Fruit fly (Drosophila melanogaster) whole organism, embryonic: ENCODE measurements around the gene rempA.

ENCODE experiments used
- ATbp ChIP-seq: fragments of 200-800 bp; sonication (Bioruptor generic); optimal IDR thresholded peaks from 2 replicates; lab custom pipeline; 2017; ENCODE audit warnings: missing biosample characterization, mild to moderate bottlenecking, missing genetic modification characterization, missing genetic modification reagents
- Atf-2 ChIP-seq: fragments of 200-800 bp; sonication (Bioruptor generic); optimal IDR thresholded peaks from 2 replicates; lab custom pipeline; 2016; ENCODE audit warnings: missing biosample characterization, missing genetic modification characterization
- Bgb ChIP-seq: fragments of 200-800 bp; sonication (Bioruptor generic); IDR thresholded peaks from 2 replicates; pipeline ENCODE4 v1.3.6; 2022; ENCODE audit warnings: missing biosample characterization, missing genetic modification characterization; ENCODE audit not compliant: partially characterized antibody
- CG11723 ChIP-seq: fragments of 200-800 bp; sonication (Bioruptor generic); optimal IDR thresholded peaks from 2 replicates; lab custom pipeline; 2017; ENCODE audit warnings: missing biosample characterization, mild to moderate bottlenecking, missing genetic modification characterization
- CG13775 ChIP-seq: fragments of 200-800 bp; sonication (Bioruptor generic); optimal IDR thresholded peaks from 3 replicates; lab custom pipeline; 2017; ENCODE audit warnings: missing biosample characterization, mild to moderate bottlenecking, missing genetic modification characterization
- CG15011 ChIP-seq: fragments of 200-800 bp; sonication (Bioruptor generic); optimal IDR thresholded peaks from 3 replicates; lab custom pipeline; 2018; ENCODE audit warnings: missing biosample characterization, mild to moderate bottlenecking, missing genetic modification characterization
- CG1647 ChIP-seq: fragments of 200-800 bp; sonication (Bioruptor generic); optimal IDR thresholded peaks from 3 replicates; lab custom pipeline; 2016; ENCODE audit warnings: missing biosample characterization, missing genetic modification characterization
- CG16863 ChIP-seq: fragments of 200-800 bp; sonication (Bioruptor generic); optimal IDR thresholded peaks from 3 replicates; lab custom pipeline; 2016; ENCODE audit warnings: missing biosample characterization, missing genetic modification characterization
- CG17359 ChIP-seq: fragments of 200-800 bp; sonication (Bioruptor generic); optimal IDR thresholded peaks from 3 replicates; lab custom pipeline; 2018; ENCODE audit warnings: missing biosample characterization, mild to moderate bottlenecking, missing genetic modification characterization, moderate library complexity
- CG17829 ChIP-seq: fragments of 200-800 bp; optimal IDR thresholded peaks from 2 replicates; lab custom pipeline; 2019; ENCODE audit warnings: missing biosample characterization, mild to moderate bottlenecking, missing genetic modification characterization, moderate library complexity
- CG30020 ChIP-seq: fragments of 200-800 bp; optimal IDR thresholded peaks from 2 replicates; lab custom pipeline; 2019; ENCODE audit warnings: missing biosample characterization, mild to moderate bottlenecking, missing genetic modification characterization, moderate library complexity
- CG3163 ChIP-seq: fragments of 200-800 bp; sonication (Bioruptor generic); optimal IDR thresholded peaks from 3 replicates; lab custom pipeline; 2016; ENCODE audit warnings: missing biosample characterization, missing genetic modification characterization
- CG3838 ChIP-seq: fragments of 200-800 bp; sonication (Bioruptor generic); optimal IDR thresholded peaks from 3 replicates; lab custom pipeline; 2016; ENCODE audit warnings: missing biosample characterization, missing genetic modification characterization
- CG4617 ChIP-seq: fragments of 200-800 bp; sonication (Bioruptor generic); optimal IDR thresholded peaks from 3 replicates; lab custom pipeline; 2016; ENCODE audit warnings: missing biosample characterization, missing genetic modification characterization, borderline replicate concordance
- CG4730 ChIP-seq: fragments of 200-800 bp; sonication (Bioruptor generic); IDR thresholded peaks from 2 replicates; pipeline ENCODE4 v1.3.6; 2022; ENCODE audit warnings: missing biosample characterization, missing genetic modification characterization
- CG6272 ChIP-seq: fragments of 200-800 bp; sonication (Bioruptor generic); IDR thresholded peaks from 2 replicates; pipeline ENCODE4 v1.3.6; 2022; ENCODE audit warnings: missing biosample characterization, missing genetic modification characterization
- CG6654 ChIP-seq: fragments of 200-800 bp; sonication (Bioruptor generic); optimal IDR thresholded peaks from 2 replicates; lab custom pipeline; 2017; ENCODE audit warnings: missing biosample characterization, mild to moderate bottlenecking, missing genetic modification characterization
- CG7271 ChIP-seq: fragments of 200-800 bp; sonication (Bioruptor generic); optimal IDR thresholded peaks from 2 replicates; lab custom pipeline; 2018; ENCODE audit warnings: missing biosample characterization, mild to moderate bottlenecking, missing genetic modification characterization, moderate library complexity
- CG8359 ChIP-seq: fragments of 200-800 bp; sonication (Bioruptor generic); optimal IDR thresholded peaks from 2 replicates; lab custom pipeline; 2017; ENCODE audit warnings: missing biosample characterization, mild to moderate bottlenecking, missing genetic modification characterization, borderline replicate concordance
- CG9215 ChIP-seq: fragments of 200-800 bp; sonication (Bioruptor generic); IDR thresholded peaks from 2 replicates; pipeline ENCODE4 v1.3.6; 2022; ENCODE audit warnings: missing biosample characterization, missing genetic modification characterization
- CTCF ChIP-seq: fragments of 200-800 bp; sonication (Bioruptor generic); optimal IDR thresholded peaks from 2 replicates; lab custom pipeline; 2017; ENCODE audit warnings: missing biosample characterization, mild to moderate bottlenecking, missing genetic modification characterization, moderate library complexity
- CkIIα-i1 ChIP-seq: fragments of 200-800 bp; sonication (Bioruptor generic); IDR thresholded peaks from 2 replicates; pipeline ENCODE4 v1.3.6; 2022; ENCODE audit warnings: missing biosample characterization, missing genetic modification characterization
- Lhr ChIP-seq: fragments of 200-800 bp; sonication (Bioruptor generic); optimal IDR thresholded peaks from 3 replicates; lab custom pipeline; 2017; ENCODE audit warnings: mild to moderate bottlenecking, missing biosample characterization, missing genetic modification reagents, missing genetic modification characterization
- MESR4 ChIP-seq: fragments of 200-800 bp; sonication (Bioruptor generic); optimal IDR thresholded peaks from 2 replicates; lab custom pipeline; 2018; ENCODE audit warnings: missing biosample characterization, mild to moderate bottlenecking, missing genetic modification characterization, moderate library complexity
- Meics ChIP-seq: fragments of 200-800 bp; sonication (Bioruptor generic); optimal IDR thresholded peaks from 2 replicates; lab custom pipeline; 2017; ENCODE audit warnings: missing biosample characterization, mild to moderate bottlenecking, missing genetic modification characterization
- NC2α ChIP-seq: fragments of 200-800 bp; sonication (Bioruptor generic); optimal IDR thresholded peaks from 2 replicates; lab custom pipeline; 2016; ENCODE audit warnings: missing biosample characterization, missing genetic modification characterization
- Oaz ChIP-seq: fragments of 200-800 bp; sonication (Bioruptor generic); IDR thresholded peaks from 2 replicates; pipeline ENCODE4 v1.3.6; 2022; ENCODE audit warnings: missing biosample characterization, missing genetic modification characterization
- Oli ChIP-seq: fragments of 200-800 bp; sonication (Bioruptor generic); optimal IDR thresholded peaks from 2 replicates; lab custom pipeline; 2018; ENCODE audit warnings: missing biosample characterization, mild to moderate bottlenecking, missing genetic modification characterization, moderate library complexity
- Trl ChIP-seq, 3 experiments: fragments of >200 bp in 2 of 3; fragments of 200-800 bp in 1 of 3; sonication (Bioruptor generic) in 1 of 3; optimal IDR thresholded peaks; 2 replicates in 1 of 3; 3 replicates in 2 of 3; lab custom pipeline; 2016 to 2017; ENCODE audit warnings: missing biosample characterization in 1 of 3, missing genetic modification characterization in 1 of 3
- Usf ChIP-seq: fragments of 200-800 bp; sonication (Bioruptor generic); optimal IDR thresholded peaks from 2 replicates; lab custom pipeline; 2017; ENCODE audit warnings: missing genotype, missing biosample characterization, missing genetic modification characterization
- Vsx1 ChIP-seq: fragments of 200-800 bp; sonication (Bioruptor generic); optimal IDR thresholded peaks from 2 replicates; lab custom pipeline; 2017; ENCODE audit warnings: missing biosample characterization, mild to moderate bottlenecking, missing genetic modification characterization, missing genetic modification reagents
- ab ChIP-seq: fragments of 200-800 bp; sonication (Bioruptor generic); optimal IDR thresholded peaks from 2 replicates; lab custom pipeline; 2016; ENCODE audit warnings: missing biosample characterization, missing genetic modification characterization
- al ChIP-seq: fragments of 200-800 bp; sonication (Bioruptor generic); IDR thresholded peaks from 2 replicates; pipeline ENCODE4 v1.3.6; 2022; ENCODE audit warnings: missing biosample characterization, missing genetic modification characterization
- ash1 ChIP-seq: fragments of 200-800 bp; sonication (Bioruptor generic); optimal IDR thresholded peaks from 2 replicates; lab custom pipeline; 2018; ENCODE audit warnings: missing biosample characterization, mild to moderate bottlenecking, missing genetic modification characterization
- dimm ChIP-seq: fragments of 200-800 bp; sonication (Bioruptor generic); IDR thresholded peaks from 2 replicates; pipeline ENCODE4 v1.3.6; 2022; ENCODE audit warnings: missing biosample characterization, missing genetic modification characterization
- gce ChIP-seq: fragments of 200-800 bp; sonication (Bioruptor generic); IDR thresholded peaks from 3 replicates; pipeline ENCODE4 v1.3.6; 2022; ENCODE audit warnings: missing biosample characterization, missing genetic modification characterization
- gcm2 ChIP-seq: fragments of 200-800 bp; sonication (Bioruptor generic); optimal IDR thresholded peaks from 2 replicates; lab custom pipeline; 2016; ENCODE audit warnings: missing biosample characterization, missing genetic modification characterization
- gem ChIP-seq: fragments of 200-800 bp; sonication (Bioruptor generic); optimal IDR thresholded peaks from 2 replicates; lab custom pipeline; 2019; ENCODE audit warnings: missing biosample characterization, mild to moderate bottlenecking, missing genetic modification characterization, moderate library complexity
- grn ChIP-seq: fragments of 200-800 bp; sonication (Bioruptor generic); optimal IDR thresholded peaks from 3 replicates; lab custom pipeline; 2017; ENCODE audit warnings: missing biosample characterization, missing genetic modification characterization
- lbe ChIP-seq: fragments of 200-800 bp; sonication (Bioruptor generic); optimal IDR thresholded peaks from 2 replicates; lab custom pipeline; 2016; ENCODE audit warnings: missing biosample characterization, mild to moderate bottlenecking, missing genetic modification characterization
- odd ChIP-seq: fragments of 200-800 bp; sonication (Bioruptor generic); optimal IDR thresholded peaks from 2 replicates; lab custom pipeline; 2017; ENCODE audit warnings: missing biosample characterization, mild to moderate bottlenecking, missing genetic modification characterization
- otp ChIP-seq: fragments of 200-800 bp; sonication (Bioruptor generic); IDR thresholded peaks from 3 replicates; pipeline ENCODE4, ENCODE4 v1.3.6; 2022; ENCODE audit warnings: missing biosample characterization, missing genetic modification characterization
- pita ChIP-seq: fragments of 200-800 bp; sonication (Bioruptor generic); optimal IDR thresholded peaks from 2 replicates; lab custom pipeline; 2017; ENCODE audit warnings: missing biosample characterization, mild to moderate bottlenecking, missing genetic modification characterization
- pzg ChIP-seq: fragments of 200-800 bp; sonication (Bioruptor generic); optimal IDR thresholded peaks from 3 replicates; lab custom pipeline; 2018; ENCODE audit warnings: missing biosample characterization, mild to moderate bottlenecking, missing genetic modification characterization, moderate library complexity
- ranshi ChIP-seq: fragments of 200-800 bp; sonication (Bioruptor generic); IDR thresholded peaks from 2 replicates; pipeline ENCODE4 v1.3.6; 2022; ENCODE audit warnings: missing biosample characterization, missing genetic modification characterization
- sima ChIP-seq: fragments of 200-800 bp; sonication (Bioruptor generic); optimal IDR thresholded peaks from 2 replicates; lab custom pipeline; 2016; ENCODE audit warnings: missing biosample characterization, missing genetic modification characterization
- sqz ChIP-seq: fragments of 200-800 bp; sonication (Bioruptor generic); optimal IDR thresholded peaks from 3 replicates; lab custom pipeline; 2018; ENCODE audit warnings: missing biosample characterization, mild to moderate bottlenecking, missing genetic modification characterization
- tgo ChIP-seq: fragments of 200-800 bp; sonication (Bioruptor generic); IDR thresholded peaks from 3 replicates; pipeline ENCODE4 v1.3.6; 2022; ENCODE audit warnings: missing biosample characterization, missing genetic modification characterization
- tna ChIP-seq: fragments of 200-800 bp; sonication (Bioruptor generic); IDR thresholded peaks from 2 replicates; pipeline ENCODE4 v1.3.6; 2022; ENCODE audit warnings: missing biosample characterization, missing genetic modification characterization; ENCODE audit not compliant: partially characterized antibody
- zen ChIP-seq: fragments of 200-800 bp; sonication (Bioruptor generic); optimal IDR thresholded peaks from 3 replicates; lab custom pipeline; 2018; ENCODE audit warnings: missing biosample characterization, mild to moderate bottlenecking, missing genetic modification characterization, moderate library complexity

Gene rempA

dm6 chr2L:521940-522632 lies 38.0 kb downstream of the rempA start (continued):
- TF ChIP-seq pzg (GFP tag; lab: Kevin White, UChicago) (no peak), CG3838 (GFP tag; lab: Kevin White, UChicago) (no peak), CG6654 (GFP tag; lab: Kevin White, UChicago) (peak; percentile 66), Atf-2 (GFP tag; lab: Kevin White, UChicago) (peak; percentile 34), CG11723 (GFP tag; lab: Kevin White, UChicago) (peak; percentile 33), Oaz (peak; percentile 65), sqz (GFP tag; lab: Kevin White, UChicago) (no peak), tna (GFP tag; lab: Robert Waterston, UW) (no peak), CG4730 (peak; percentile 80), gcm2 (GFP tag; lab: Kevin White, UChicago) (no peak), CG30020 (no peak), gce (GFP tag; lab: Robert Waterston, UW) (peak; percentile 78; the same call in 2 of the 3 replicates), MESR4 (GFP tag; lab: Kevin White, UChicago) (no peak), al (GFP tag; lab: Robert Waterston, UW) (no peak), CG1647 (peak; percentile 61), pita (no peak), CTCF (GFP tag; lab: Kevin White, UChicago) (peak; percentile 42), Bgb (no peak), dimm (GFP tag; lab: Robert Waterston, UW) (peak; percentile 77), CG8359 (GFP tag; lab: Kevin White, UChicago) (peak; percentile 65), ash1 (peak; percentile 24), NC2α (GFP tag; lab: Kevin White, UChicago) (no peak), tgo (GFP tag; lab: Robert Waterston, UW) (peak; percentile 74), CG17829 (peak; percentile 88), CkIIα-i1 (GFP tag; lab: Robert Waterston, UW) (no peak), CG4617 (peak; percentile 7), CG16863 (GFP tag; lab: Kevin White, UChicago) (peak; percentile 65), ab (GFP tag; lab: Kevin White, UChicago) (peak; percentile 19), odd (GFP tag; lab: Kevin White, UChicago) (no peak), Usf (GFP tag; lab: Kevin White, UChicago) (peak; percentile 53), sima (GFP tag; lab: Kevin White, UChicago) (no peak), lbe (no peak), Vsx1 (peak; percentile 58), grn (no peak), zen (peak; percentile 93), Lhr (GFP tag; lab: Kevin White, UChicago) (peak; percentile 32), gem (peak; percentile 89), CG7271 (tag; lab: Kevin White, UChicago) (no peak), ATbp (peak; percentile 80), otp (peak; percentile 86), Meics (GFP tag; lab: Kevin White, UChicago) (peak; percentile 70), CG3163 (no peak), CG13775 (GFP tag; lab: Kevin White, UChicago) (peak; percentile 47), CG9215 (GFP tag; lab: Robert Waterston, UW) (peak; percentile 47), CG17359 (peak; percentile 85), CG6272 (GFP tag; lab: Robert Waterston, UW) (peak; percentile 72), Trl (optimal IDR thresholded peaks at IDR 0.05; lab: Kevin White, UChicago) (peak; percentile 24 to 45), Trl (GFP tag; optimal IDR thresholded peaks at IDR 0.05; lab: Kevin White, UChicago) (peak; percentile 32), ranshi (GFP tag; lab: Robert Waterston, UW) (peak; percentile 76), Oli (tag; lab: Kevin White, UChicago) (peak; percentile 80), CG15011 (peak; percentile 49)
